Worm (Caenorhabditis elegans) whole organism, L1 larva: Measurements from ENCODE around the gene srg-13.

ENCODE experiments used
- C04F5.9 ChIP-seq: sonication (generic microtip); optimal IDR thresholded peaks from 2 replicates; lab custom pipeline; 2016; ENCODE audit warnings: missing genetic modification characterization, missing compliant biosample characterization
- aly-2 ChIP-seq: fragments of 150-350 bp; optimal IDR thresholded peaks from 2 replicates; lab custom pipeline; 2014; ENCODE audit warnings: missing biosample characterization, missing genetic modification characterization
- egl-27 ChIP-seq, 2 experiments: fragments of 150-350 bp in 1 of 2; sonication (generic microtip); optimal IDR thresholded peaks; 3 replicates each; lab custom pipeline; 2017 to 2018; ENCODE audit warnings: missing biosample characterization in 2 of 2, missing genetic modification characterization in 2 of 2, missing genetic modification reagents in 2 of 2
- fkh-8 ChIP-seq: sonication (generic microtip); optimal IDR thresholded peaks from 2 replicates; lab custom pipeline; 2016; ENCODE audit warnings: mild to moderate bottlenecking, missing genetic modification characterization, missing compliant biosample characterization
- hlh-17 ChIP-seq: fragments of 200-800 bp; sonication (Bioruptor generic); optimal IDR thresholded peaks from 2 replicates; lab custom pipeline; 2018; ENCODE audit warnings: missing genetic modification characterization, mild to moderate bottlenecking, missing compliant biosample characterization, moderate library complexity, borderline replicate concordance
- nhr-11 ChIP-seq: fragments of 150-350 bp; optimal IDR thresholded peaks from 2 replicates; lab custom pipeline; 2014; ENCODE audit warnings: missing biosample characterization, missing genetic modification characterization
- nhr-237 ChIP-seq: fragments of 150-350 bp; optimal IDR thresholded peaks from 2 replicates; lab custom pipeline; 2014; ENCODE audit warnings: missing biosample characterization, missing genetic modification characterization
- nhr-77 ChIP-seq: fragments of 150-350 bp; optimal IDR thresholded peaks from 2 replicates; lab custom pipeline; 2014; ENCODE audit warnings: missing biosample characterization, missing genetic modification characterization
- sptf-1 ChIP-seq: fragments of 150-350 bp; optimal IDR thresholded peaks from 2 replicates; lab custom pipeline; 2014; ENCODE audit warnings: missing biosample characterization, missing genetic modification characterization
- tbx-2 ChIP-seq: sonication (generic microtip); optimal IDR thresholded peaks from 2 replicates; lab custom pipeline; 2016; ENCODE audit warnings: missing genetic modification characterization, missing compliant biosample characterization
- unc-130 ChIP-seq: fragments of 150-350 bp; optimal IDR thresholded peaks from 2 replicates; lab custom pipeline; 2017; ENCODE audit warnings: missing biosample characterization, missing genetic modification characterization, inconsistent platforms
- vab-15 ChIP-seq: sonication (generic microtip); optimal IDR thresholded peaks from 2 replicates; lab custom pipeline; 2017; ENCODE audit warnings: missing genotype, mild to moderate bottlenecking, missing genetic modification characterization, missing compliant biosample characterization
- ztf-4 ChIP-seq: fragments of 150-350 bp; optimal IDR thresholded peaks from 2 replicates; lab custom pipeline; 2014; ENCODE audit warnings: missing biosample characterization, missing genetic modification characterization

ce11 chrIII:4708909-4709308 is 36.9 kb downstream of the srg-13 start, which contains the start of gene T04A8.18:
- TF ChIP-seq tbx-2 (tag; lab: Kevin White, UChicago) = no peak
- no peak for TF ChIP-seq sptf-1
- no peak for TF ChIP-seq aly-2
- TF ChIP-seq fkh-8 = no peak
- no peak for TF ChIP-seq vab-15
- no peak for TF ChIP-seq egl-27 (tag; optimal IDR thresholded peaks at IDR 0.05; lab: Kevin White, UChicago)
- no peak for TF ChIP-seq nhr-77 (tag; lab: Kevin White, UChicago)
- TF ChIP-seq nhr-11 (tag; lab: Kevin White, UChicago) = no peak
- no peak for TF ChIP-seq C04F5.9 (tag; lab: Kevin White, UChicago)
- TF ChIP-seq hlh-17 (GFP tag; lab: Kevin White, UChicago) = no peak
- no peak for TF ChIP-seq nhr-237 (tag; lab: Kevin White, UChicago)
- no peak for TF ChIP-seq unc-130 (tag; lab: Kevin White, UChicago)
- TF ChIP-seq ztf-4 (tag; lab: Kevin White, UChicago) = no peak
